Worm (Caenorhabditis elegans) whole organism, L2 larva: ENCODE measurements around the gene F42C5.6.

ENCODE experiments used
- F13H6.1 ChIP-seq: sonication (generic microtip); optimal IDR thresholded peaks from 2 replicates; lab custom pipeline; 2016; ENCODE audit warnings: missing genetic modification characterization, missing compliant biosample characterization
- R02D3.7 ChIP-seq: fragments of 150-350 bp; optimal IDR thresholded peaks from 2 replicates; lab custom pipeline; 2014; ENCODE audit warnings: missing biosample characterization, missing genetic modification characterization
- Y55F3AM.14 ChIP-seq: fragments of 200-800 bp; sonication (Bioruptor generic); optimal IDR thresholded peaks from 2 replicates; lab custom pipeline; 2018; ENCODE audit warnings: mild to moderate bottlenecking, missing genetic modification characterization, missing compliant biosample characterization
- egl-27 ChIP-seq: sonication (generic microtip); optimal IDR thresholded peaks from 3 replicates; lab custom pipeline; 2017; ENCODE audit warnings: missing biosample characterization, missing genetic modification reagents, missing genetic modification characterization
- lsy-2 ChIP-seq, 2 experiments: fragments of 150-350 bp in 1 of 2; sonication (generic microtip) in 1 of 2; optimal IDR thresholded peaks; 2 replicates each; lab custom pipeline; 2014 to 2017; ENCODE audit warnings: missing biosample characterization in 2 of 2, missing genetic modification characterization in 2 of 2
- nhr-23 ChIP-seq: fragments of 150-350 bp; optimal IDR thresholded peaks from 2 replicates; lab custom pipeline; 2014; ENCODE audit warnings: missing biosample characterization, missing genetic modification reagents, missing genetic modification characterization
- skn-1 ChIP-seq: sonication (generic microtip); optimal IDR thresholded peaks from 2 replicates; lab custom pipeline; 2017; ENCODE audit warnings: missing biosample characterization, missing genetic modification characterization
- ztf-1 ChIP-seq: fragments of 200-800 bp; sonication (Bioruptor generic); conservative IDR thresholded peaks from 2 replicates; pipeline ENCODE4 v1.3.6; 2022; ENCODE audit warnings: missing genetic modification characterization, missing compliant biosample characterization
- ztf-11 ChIP-seq: sonication (generic microtip); optimal IDR thresholded peaks from 2 replicates; lab custom pipeline; 2017; ENCODE audit warnings: missing biosample characterization, missing genetic modification characterization

- TF ChIP-seq Y55F3AM.14 = no peak
- TF ChIP-seq F13H6.1 (tag; lab: Kevin White, UChicago) = no peak
- no peak for TF ChIP-seq nhr-23 (tag; lab: Kevin White, UChicago)
- TF ChIP-seq lsy-2 (tag; optimal IDR thresholded peaks at IDR 0.05; lab: Kevin White, UChicago) = no peak
- no peak for TF ChIP-seq R02D3.7 (tag; lab: Kevin White, UChicago)
- no peak for TF ChIP-seq ztf-11
- TF ChIP-seq egl-27 (tag; lab: Kevin White, UChicago) = no peak
- no peak for TF ChIP-seq skn-1 (tag; lab: Kevin White, UChicago)
- no peak for TF ChIP-seq ztf-1 (GFP tag; lab: Robert Waterston, UW)
Observed at ce11 chrIV:7305325-7305724, 3.5 kb downstream of the F42C5.6 start, which contains the start of gene npr-27.
